Worm (Caenorhabditis elegans) whole organism, L4 larva: ENCODE results near the gene nhr-228.

ENCODE experiments used
- D1046.2 ChIP-seq: fragments of 200-800 bp; sonication (Bioruptor generic); IDR thresholded peaks from 2 replicates; pipeline ENCODE4 v1.3.6; 2022; ENCODE audit warnings: missing genetic modification characterization, missing compliant biosample characterization
- F10B5.3 ChIP-seq: sonication (generic microtip); optimal IDR thresholded peaks from 2 replicates; lab custom pipeline; 2016; ENCODE audit warnings: mild to moderate bottlenecking, missing genetic modification characterization, missing compliant biosample characterization
- F49E8.2 ChIP-seq: sonication (generic microtip); optimal IDR thresholded peaks from 2 replicates; lab custom pipeline; 2016; ENCODE audit warnings: missing compliant biosample characterization, mild to moderate bottlenecking, missing genetic modification characterization, borderline replicate concordance
- Y48G9A.11 ChIP-seq: fragments of 200-800 bp; sonication (Bioruptor generic); IDR thresholded peaks from 2 replicates; pipeline ENCODE4 v1.3.6; 2022; ENCODE audit warnings: missing genetic modification reagents, missing genetic modification characterization, missing compliant biosample characterization
- ZK337.2 ChIP-seq: fragments of 200-800 bp; sonication (Bioruptor generic); IDR thresholded peaks from 2 replicates; pipeline ENCODE4 v1.3.6; 2022; ENCODE audit warnings: missing genetic modification reagents, missing genetic modification characterization, missing compliant biosample characterization
- aha-1 ChIP-seq: fragments of 150-350 bp; peaks from one replicate; lab custom pipeline; 2014; ENCODE audit warnings: missing biosample characterization, missing genetic modification characterization
- aly-2 ChIP-seq: sonication (generic microtip); optimal IDR thresholded peaks from 2 replicates; lab custom pipeline; 2018; ENCODE audit warnings: missing biosample characterization, missing genetic modification characterization
- arid-1 ChIP-seq: fragments of 200-800 bp; sonication (Bioruptor generic); conservative IDR thresholded peaks from 2 replicates; pipeline ENCODE4 v1.3.6; 2022; ENCODE audit warnings: missing genetic modification reagents, missing genetic modification characterization, missing compliant biosample characterization
- ceh-44 ChIP-seq: fragments of 200-800 bp; sonication (Bioruptor generic); IDR thresholded peaks from 2 replicates; pipeline ENCODE4 v1.3.6; 2022; ENCODE audit warnings: missing genetic modification reagents, missing genetic modification characterization, missing compliant biosample characterization
- dmd-6 ChIP-seq: fragments of 200-800 bp; sonication (Bioruptor generic); IDR thresholded peaks from 2 replicates; pipeline ENCODE4 v1.3.6; 2022; ENCODE audit warnings: missing genetic modification reagents, missing genetic modification characterization, missing compliant biosample characterization
- dmd-9 ChIP-seq: fragments of 200-800 bp; sonication (Bioruptor generic); IDR thresholded peaks from 2 replicates; pipeline ENCODE4 v1.3.6; 2022; ENCODE audit warnings: missing genetic modification reagents, missing genetic modification characterization, missing compliant biosample characterization
- dve-1 ChIP-seq: sonication (generic microtip); optimal IDR thresholded peaks from 2 replicates; lab custom pipeline; 2017; ENCODE audit warnings: antibody characterized with exemption, mild to moderate bottlenecking, missing genetic modification characterization, missing compliant biosample characterization; ENCODE audit not compliant: insufficient read depth
- fkh-10 ChIP-seq: fragments of 150-350 bp; optimal IDR thresholded peaks from 2 replicates; lab custom pipeline; 2014; ENCODE audit warnings: missing biosample characterization, missing genetic modification reagents, missing genetic modification characterization
- hif-1 ChIP-seq, 2 experiments: sonication (generic microtip); optimal IDR thresholded peaks; 2 replicates each; lab custom pipeline; 2016 to 2017; ENCODE audit warnings: missing compliant biosample characterization in 2 of 2, missing genetic modification characterization in 2 of 2, missing genetic modification reagents in 2 of 2, missing genotype in 2 of 2, mild to moderate bottlenecking in 1 of 2
- hlh-11 ChIP-seq: fragments of 200-800 bp; sonication (Bioruptor generic); optimal IDR thresholded peaks from 2 replicates; lab custom pipeline; 2018; ENCODE audit warnings: mild to moderate bottlenecking, missing genetic modification characterization, missing compliant biosample characterization
- hlh-30 ChIP-seq: sonication (generic microtip); optimal IDR thresholded peaks from 2 replicates; lab custom pipeline; 2017; ENCODE audit warnings: antibody characterized with exemption, mild to moderate bottlenecking, missing genetic modification characterization, missing compliant biosample characterization; ENCODE audit not compliant: insufficient read depth
- lin-13 ChIP-seq: fragments of 150-350 bp; optimal IDR thresholded peaks from 2 replicates; lab custom pipeline; 2014; ENCODE audit warnings: missing biosample characterization, missing genetic modification reagents, missing genetic modification characterization
- lin-15B ChIP-seq: fragments of 150-350 bp; sonication (generic microtip); optimal IDR thresholded peaks from 3 replicates; lab custom pipeline; 2014; ENCODE audit warnings: missing biosample characterization, missing genetic modification characterization
- lin-29 ChIP-seq: fragments of 200-800 bp; sonication (Bioruptor generic); IDR thresholded peaks from 2 replicates; pipeline ENCODE4 v1.3.6; 2022; ENCODE audit warnings: missing genetic modification reagents, missing genetic modification characterization, missing compliant biosample characterization
- lin-39 ChIP-seq: fragments of 150-350 bp; optimal IDR thresholded peaks from 2 replicates; lab custom pipeline; 2014; ENCODE audit warnings: missing biosample characterization, missing genetic modification reagents, missing genetic modification characterization
- lir-3 ChIP-seq: sonication (generic microtip); optimal IDR thresholded peaks from 2 replicates; lab custom pipeline; 2016; ENCODE audit warnings: mild to moderate bottlenecking, missing genetic modification characterization, missing compliant biosample characterization
- madf-5 ChIP-seq, 2 experiments: fragments of 200-800 bp; sonication (Bioruptor generic); IDR thresholded peaks; 2 replicates each; pipeline ENCODE4 v1.3.6; 2022; ENCODE audit warnings: missing compliant biosample characterization in 2 of 2, missing genetic modification characterization in 2 of 2
- mdl-1 ChIP-seq, 2 experiments: fragments of 150-350 bp in 1 of 2; sonication (generic microtip) in 1 of 2; optimal IDR thresholded peaks; 2 replicates each; lab custom pipeline; 2014 to 2017; ENCODE audit warnings: missing biosample characterization in 2 of 2, missing genetic modification characterization in 2 of 2
- mes-2 ChIP-seq: sonication (generic microtip); optimal IDR thresholded peaks from 2 replicates; lab custom pipeline; 2016; ENCODE audit warnings: missing genotype, mild to moderate bottlenecking, missing genetic modification characterization, missing compliant biosample characterization; ENCODE audit not compliant: poor library complexity, severe bottlenecking
- mxl-3 ChIP-seq: fragments of 200-800 bp; sonication (Bioruptor generic); optimal IDR thresholded peaks from 2 replicates; lab custom pipeline; 2018; ENCODE audit warnings: mild to moderate bottlenecking, missing genetic modification characterization, missing compliant biosample characterization
- nhr-102 ChIP-seq: sonication (generic microtip); optimal IDR thresholded peaks from 2 replicates; lab custom pipeline; 2016; ENCODE audit warnings: mild to moderate bottlenecking, missing genetic modification characterization, moderate library complexity, missing compliant biosample characterization
- nhr-25 ChIP-seq: sonication (generic microtip); optimal IDR thresholded peaks from 2 replicates; lab custom pipeline; 2017; ENCODE audit warnings: missing genetic modification characterization, mild to moderate bottlenecking, missing compliant biosample characterization, antibody characterized with exemption, moderate library complexity, borderline replicate concordance; ENCODE audit not compliant: insufficient read depth
- nhr-28 ChIP-seq: fragments of 150-350 bp; optimal IDR thresholded peaks from 2 replicates; lab custom pipeline; 2014; ENCODE audit warnings: missing biosample characterization, missing genetic modification characterization
- nhr-6 ChIP-seq: fragments of 150-350 bp; optimal IDR thresholded peaks from 2 replicates; lab custom pipeline; 2014; ENCODE audit warnings: missing biosample characterization, missing genetic modification characterization
- nhr-76 ChIP-seq: fragments of 150-350 bp; optimal IDR thresholded peaks from 2 replicates; lab custom pipeline; 2014; ENCODE audit warnings: missing biosample characterization, missing genetic modification characterization
- pha-4 ChIP-seq, 2 experiments: fragments of 150-350 bp in 1 of 2; fragments of 200-800 bp in 1 of 2; sonication (Bioruptor generic) in 1 of 2; IDR thresholded peaks in 1 of 2; optimal IDR thresholded peaks in 1 of 2; 2 replicates each; pipeline versions ENCODE4 v1.3.6 to Lab custom; 2014 to 2022; ENCODE audit warnings: missing genetic modification characterization in 2 of 2, missing genetic modification reagents in 2 of 2, missing biosample characterization in 1 of 2, missing compliant biosample characterization in 1 of 2
- php-3 ChIP-seq: fragments of 200-800 bp; sonication (Bioruptor generic); IDR thresholded peaks from 2 replicates; pipeline ENCODE4 v1.3.6; 2022; ENCODE audit warnings: missing genetic modification reagents, missing genetic modification characterization, missing compliant biosample characterization
- pqm-1 ChIP-seq: sonication (generic microtip); optimal IDR thresholded peaks from 2 replicates; lab custom pipeline; 2017; ENCODE audit warnings: missing biosample characterization, missing genetic modification characterization
- rbr-2 ChIP-seq: sonication (generic microtip); optimal IDR thresholded peaks from 2 replicates; lab custom pipeline; 2016; ENCODE audit warnings: missing genotype, missing genetic modification characterization, missing compliant biosample characterization
- snpc-1.2 ChIP-seq: fragments of 200-800 bp; sonication (Bioruptor generic); IDR thresholded peaks from 2 replicates; pipeline ENCODE4 v1.3.6; 2022; ENCODE audit warnings: missing genetic modification reagents, missing genetic modification characterization, missing compliant biosample characterization
- snpc-4 ChIP-seq: fragments of 150-350 bp; optimal IDR thresholded peaks from 2 replicates; lab custom pipeline; 2014; ENCODE audit warnings: missing biosample characterization, missing genetic modification characterization
- spr-1 ChIP-seq: sonication (generic microtip); optimal IDR thresholded peaks from 2 replicates; lab custom pipeline; 2016; ENCODE audit warnings: mild to moderate bottlenecking, missing genetic modification characterization, missing compliant biosample characterization
- spr-3 ChIP-seq: fragments of 200-800 bp; sonication (Bioruptor generic); optimal IDR thresholded peaks from 2 replicates; lab custom pipeline; 2018; ENCODE audit warnings: mild to moderate bottlenecking, missing genetic modification characterization, missing compliant biosample characterization
- tag-97 ChIP-seq: fragments of 200-800 bp; sonication (Bioruptor generic); IDR thresholded peaks from 2 replicates; pipeline ENCODE4 v1.3.6; 2022; ENCODE audit warnings: missing genetic modification characterization, missing compliant biosample characterization
- unc-62 ChIP-seq, 3 experiments: fragments of 150-350 bp in 1 of 3; sonication (generic microtip); optimal IDR thresholded peaks in 2 of 3; peaks in 1 of 3; 1 replicate in 1 of 3; 2 replicates in 2 of 3; lab custom pipeline; 2014 to 2017; ENCODE audit warnings: missing biosample characterization in 3 of 3, missing genetic modification characterization in 3 of 3, missing genetic modification reagents in 3 of 3, missing genotype in 1 of 3
- zag-1 ChIP-seq: fragments of 150-350 bp; optimal IDR thresholded peaks from 2 replicates; lab custom pipeline; 2014; ENCODE audit warnings: missing biosample characterization, missing genetic modification characterization
- zip-11 ChIP-seq: fragments of 200-800 bp; sonication (Bioruptor generic); IDR thresholded peaks from 2 replicates; pipeline ENCODE4 v1.3.6; 2022; ENCODE audit warnings: missing genetic modification characterization, missing compliant biosample characterization
- ztf-11 ChIP-seq: fragments of 150-350 bp; optimal IDR thresholded peaks from 2 replicates; lab custom pipeline; 2014; ENCODE audit warnings: missing biosample characterization, missing genetic modification characterization

nhr-228 gene

ce11 chrV:2271750-2272149, 9.8 kb upstream of the nhr-228 start, which contains the start of gene Y5H2A.1:
Gene Y5H2A.1 (minus strand): TSS chrV:2271850.
- TF ChIP-seq D1046.2 (GFP tag; lab: Robert Waterston, UW) (no peak), nhr-25 (tag; lab: Kevin White, UChicago) (no peak), ztf-11 (tag; lab: Kevin White, UChicago) (no peak), pha-4 (GFP tag; IDR thresholded peaks at IDR 0.05; lab: Robert Waterston, UW) (no peak), pha-4 (tag; optimal IDR thresholded peaks at IDR 0.05; lab: Kevin White, UChicago) (no peak), zag-1 (tag; lab: Kevin White, UChicago) (no peak), nhr-76 (no peak), aly-2 (no peak), pqm-1 (tag; lab: Kevin White, UChicago) (no peak), F49E8.2 (no peak), nhr-102 (tag; lab: Kevin White, UChicago) (no peak), lin-29 (GFP tag; lab: Robert Waterston, UW) (no peak), lir-3 (tag; lab: Kevin White, UChicago) (no peak)

ce11 chrV:2274253-2274892, 7.2 kb upstream of the nhr-228 start, which contains the start of the genes Y5H2A.4 and abu-4:
Gene Y5H2A.4 (minus strand): TSS chrV:2274353.
Gene abu-4 (plus strand): TSS chrV:2274842.
- no peak for TF ChIP-seq rbr-2
- no peak for TF ChIP-seq ceh-44 (GFP tag; lab: Robert Waterston, UW)
- TF ChIP-seq unc-62 (GFP tag; optimal IDR thresholded peaks at IDR 0.05 in 1 of 2; lab: Kevin White, UChicago): peak in 1 of 2 experiments; percentile 86
- TF ChIP-seq unc-62 (tag; optimal IDR thresholded peaks at IDR 0.05; lab: Kevin White, UChicago): no peak
- TF ChIP-seq php-3 (GFP tag; lab: Robert Waterston, UW): no peak

ce11 chrV:2277260-2277659, 4.3 kb upstream of the nhr-228 start:
- TF ChIP-seq snpc-1.2 (GFP tag; lab: Robert Waterston, UW) (no peak), zag-1 (tag; lab: Kevin White, UChicago) (no peak), tag-97 (no peak), Y48G9A.11 (GFP tag; lab: Robert Waterston, UW) (0 out of 2 replicates have a peak, but pooled peaks have one; percentile 43), spr-1 (no peak), zip-11 (no peak), madf-5 (GFP tag; IDR thresholded peaks at IDR 0.05; lab: Robert Waterston, UW) (no peak), fkh-10 (GFP tag; lab: Kevin White, UChicago) (no peak), dmd-9 (GFP tag; lab: Robert Waterston, UW) (no peak), hlh-30 (tag; lab: Kevin White, UChicago) (peak; percentile 34), lin-15B (tag; lab: Kevin White, UChicago) (no peak), F10B5.3 (tag; lab: Kevin White, UChicago) (no peak), aly-2 (no peak), dve-1 (tag; lab: Kevin White, UChicago) (peak; percentile 3), unc-62 (GFP tag; optimal IDR thresholded peaks at IDR 0.05 in 1 of 2; lab: Kevin White, UChicago) (no peak), unc-62 (tag; optimal IDR thresholded peaks at IDR 0.05; lab: Kevin White, UChicago) (no peak), hif-1 (tag; optimal IDR thresholded peaks at IDR 0.05; lab: Kevin White, UChicago) (no peak), lin-39 (tag; lab: Kevin White, UChicago) (no peak), lin-13 (GFP tag; lab: Kevin White, UChicago) (peak; percentile 26)

ce11 chrV:2278052-2278451, 3.5 kb upstream of the nhr-228 start, which contains the start of gene nhr-59:
Gene nhr-59 (minus strand): TSS chrV:2278265.
- TF ChIP-seq nhr-6 (tag; lab: Kevin White, UChicago): no peak
- no peak for TF ChIP-seq mxl-3 (GFP tag; lab: Kevin White, UChicago)
- TF ChIP-seq spr-3 (GFP tag; lab: Kevin White, UChicago): no peak
- TF ChIP-seq arid-1 (GFP tag; lab: Robert Waterston, UW): no peak
- TF ChIP-seq tag-97: no peak
- no peak for TF ChIP-seq ZK337.2 (GFP tag; lab: Robert Waterston, UW)
- no peak for TF ChIP-seq snpc-4 (tag; lab: Kevin White, UChicago)
- TF ChIP-seq mes-2 (tag; lab: Kevin White, UChicago): peak; percentile 7
- peak; percentile 26; the same call in 1 of the 2 replicates for TF ChIP-seq dmd-6 (GFP tag; lab: Robert Waterston, UW)
- peak; percentile 88 for TF ChIP-seq nhr-28 (tag; lab: Kevin White, UChicago)
- TF ChIP-seq snpc-1.2 (GFP tag; lab: Robert Waterston, UW): no peak
- TF ChIP-seq hlh-30 (tag; lab: Kevin White, UChicago): peak; percentile 81
- TF ChIP-seq pqm-1 (tag; lab: Kevin White, UChicago): peak; percentile 17
- peak in 1 of 2 experiments; percentile 9 for TF ChIP-seq mdl-1 (tag; optimal IDR thresholded peaks at IDR 0.05; lab: Kevin White, UChicago)
- TF ChIP-seq hlh-11 (tag; lab: Kevin White, UChicago): peak; percentile 42
- TF ChIP-seq aha-1 (tag; lab: Kevin White, UChicago): peak; percentile 23
